Worm (Caenorhabditis elegans): ENCODE results near the gene mlc-7.

Gene mlc-7

DNA sequence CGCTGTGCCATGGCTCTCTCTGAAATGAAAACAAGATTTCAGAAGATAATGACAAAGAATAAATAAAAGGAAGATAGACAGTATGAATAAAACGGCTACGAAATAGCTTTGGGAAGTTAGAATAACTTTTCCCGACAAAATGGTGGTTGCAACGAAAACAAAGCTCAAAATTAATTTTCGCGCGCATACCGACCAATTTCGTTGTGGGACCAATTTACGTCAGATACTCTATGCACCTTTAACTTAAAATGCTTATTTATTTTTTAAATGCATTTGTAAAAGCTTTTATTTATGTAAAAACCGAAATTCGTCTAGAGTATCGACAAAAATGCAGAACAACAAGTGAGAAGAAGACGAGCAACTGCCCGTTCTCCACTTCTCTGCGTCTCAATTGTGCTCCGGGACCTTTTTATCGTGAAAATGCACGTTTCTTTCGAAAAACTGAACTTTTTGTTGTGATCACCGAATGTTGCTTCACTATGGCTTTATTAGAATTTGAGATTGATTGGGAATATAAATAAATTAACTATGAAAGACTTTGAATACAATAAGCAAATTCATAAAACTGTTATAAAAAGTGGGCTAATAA, 16.9 kb downstream of the mlc-7 start, which contains the start of gene rml-1 (continued):
- TF ChIP-seq hmg-20 (GFP tag; IDR thresholded peaks at IDR 0.05) (no peak), nhr-27 (tag; optimal IDR thresholded peaks at IDR 0.05) (no peak), lin-35 (GFP tag; optimal IDR thresholded peaks at IDR 0.05) (peak in 1 of 3 experiments; percentile 14), snpc-4 (GFP tag; optimal IDR thresholded peaks at IDR 0.05) (no peak), snpc-4 (tag; optimal IDR thresholded peaks at IDR 0.05) (no peak), ceh-27 (GFP tag; optimal IDR thresholded peaks at IDR 0.05) (no peak), attf-6 (GFP tag; IDR thresholded peaks at IDR 0.05) (no peak), F57A8.1 (GFP tag; optimal IDR thresholded peaks at IDR 0.05) (no peak), nfyb-1 (GFP tag; IDR thresholded peaks at IDR 0.05) (no peak), lin-54 (GFP tag; optimal IDR thresholded peaks at IDR 0.05) (no peak), unc-130 (GFP tag; optimal IDR thresholded peaks at IDR 0.05) (no peak), ama-1 (optimal IDR thresholded peaks at IDR 0.05) (no peak), ama-1 (GFP tag; optimal IDR thresholded peaks at IDR 0.05) (peak in 1 of 2 experiments; percentile 65), sea-2 (GFP tag; IDR thresholded peaks at IDR 0.05) (no peak), tlf-1 (GFP tag; optimal IDR thresholded peaks at IDR 0.05) (no peak), snpc-1.1 (tag; optimal IDR thresholded peaks at IDR 0.05; ENCODE audit: insufficient read depth) (peak; percentile 9), egl-44 (GFP tag; IDR thresholded peaks at IDR 0.05) (no peak), lin-40 (tag; optimal IDR thresholded peaks at IDR 0.05) (no peak), Y53G8AR.9 (GFP tag; conservative IDR thresholded peaks at IDR 0.05) (peak; percentile 37; the same call in 1 of the 2 replicates), snpc-1.3 (tag; optimal IDR thresholded peaks at IDR 0.05; ENCODE audit: insufficient read depth) (no peak), ztf-6 (GFP tag; IDR thresholded peaks at IDR 0.05) (no peak), hrde-1 (tag; optimal IDR thresholded peaks at IDR 0.05; ENCODE audit: borderline replicate concordance) (peak; percentile 47), ZK185.1 (tag; optimal IDR thresholded peaks at IDR 0.05; ENCODE audit: poor library complexity, severe bottlenecking) (no peak), F23B12.7 (tag; optimal IDR thresholded peaks at IDR 0.05; ENCODE audit: insufficient read depth) (no peak), rec-8 (tag; optimal IDR thresholded peaks at IDR 0.05) (no peak), lsl-1 (GFP tag; optimal IDR thresholded peaks at IDR 0.05) (peak; percentile 21), K12H6.12 (tag; optimal IDR thresholded peaks at IDR 0.05) (no peak), K11D2.4 (GFP tag; IDR thresholded peaks at IDR 0.05) (no peak), B0019.2 (GFP tag; conservative IDR thresholded peaks at IDR 0.05) (no peak), C06A6.2 (GFP tag; conservative IDR thresholded peaks at IDR 0.05) (no peak), cebp-2 (GFP tag; IDR thresholded peaks at IDR 0.05) (no peak), Y56A3A.18 (GFP tag; IDR thresholded peaks at IDR 0.05) (0 out of 2 replicates have a peak, but pooled peaks have one; percentile 18), mel-28 (tag; optimal IDR thresholded peaks at IDR 0.05; ENCODE audit: borderline replicate concordance) (no peak), aptf-2 (GFP tag; conservative IDR thresholded peaks at IDR 0.05) (no peak), F55B11.4 (tag; optimal IDR thresholded peaks at IDR 0.05; ENCODE audit: borderline replicate concordance, insufficient read depth) (no peak), let-526 (GFP tag; IDR thresholded peaks at IDR 0.05) (no peak), F33H1.4 (GFP tag; IDR thresholded peaks at IDR 0.05) (peak; percentile 76), ztf-25 (GFP tag; IDR thresholded peaks at IDR 0.05) (no peak), hlh-26 (GFP tag; conservative IDR thresholded peaks at IDR 0.05) (no peak), sdz-38 (tag; optimal IDR thresholded peaks at IDR 0.05) (no peak), nhr-80 (tag; optimal IDR thresholded peaks at IDR 0.05) (no peak), ekl-4 (GFP tag; IDR thresholded peaks at IDR 0.05) (no peak), B0261.1 (tag; optimal IDR thresholded peaks at IDR 0.05) (no peak), F22D6.2 (tag; optimal IDR thresholded peaks at IDR 0.05) (no peak), akir-1 (GFP tag; optimal IDR thresholded peaks at IDR 0.05) (no peak), egl-18 (GFP tag; IDR thresholded peaks at IDR 0.05) (no peak), rpc-1 (optimal IDR thresholded peaks at IDR 0.05) (no peak), rpc-1 (tag; optimal IDR thresholded peaks at IDR 0.05) (no peak)
